Fruit fly (Drosophila melanogaster) whole organism, prepupa: ENCODE measurements around the gene CG32720.

ENCODE experiments used
- Blimp-1 ChIP-seq: fragments of 200-800 bp; sonication (Bioruptor generic); optimal IDR thresholded peaks from 3 replicates; lab custom pipeline; 2017; ENCODE audit warnings: missing biosample characterization, missing genetic modification characterization, mild to moderate bottlenecking, moderate library complexity, missing genetic modification reagents
- CG10631 ChIP-seq: fragments of 200-800 bp; sonication (Bioruptor generic); optimal IDR thresholded peaks from 2 replicates; lab custom pipeline; 2016; ENCODE audit warnings: missing biosample characterization, missing genetic modification characterization
- CG10669 ChIP-seq: fragments of 200-800 bp; sonication (Bioruptor generic); optimal IDR thresholded peaks from 3 replicates; lab custom pipeline; 2018; ENCODE audit warnings: missing biosample characterization, mild to moderate bottlenecking, missing genetic modification characterization, moderate library complexity
- CG11294 ChIP-seq: fragments of 200-800 bp; sonication (Bioruptor generic); IDR thresholded peaks from 2 replicates; pipeline ENCODE4 v1.3.6; 2022; ENCODE audit warnings: missing biosample characterization, missing genetic modification characterization
- CG11762 ChIP-seq: fragments of 200-800 bp; sonication (Bioruptor generic); optimal IDR thresholded peaks from 3 replicates; lab custom pipeline; 2016; ENCODE audit warnings: missing biosample characterization, missing genetic modification characterization; ENCODE audit not compliant: insufficient read depth
- CG15336 ChIP-seq: fragments of 200-800 bp; sonication (Bioruptor generic); IDR thresholded peaks from 2 replicates; pipeline ENCODE4 v1.3.6; 2022; ENCODE audit warnings: missing biosample characterization, missing genetic modification characterization
- CG1621 ChIP-seq: fragments of 200-800 bp; sonication (Bioruptor generic); optimal IDR thresholded peaks from 3 replicates; lab custom pipeline; 2018; ENCODE audit warnings: missing biosample characterization, mild to moderate bottlenecking, missing genetic modification characterization
- CG16779 ChIP-seq: fragments of 200-800 bp; sonication (Bioruptor generic); optimal IDR thresholded peaks from 3 replicates; lab custom pipeline; 2017; ENCODE audit warnings: missing biosample characterization, mild to moderate bottlenecking, missing genetic modification characterization
- CG3032 ChIP-seq: fragments of 200-800 bp; optimal IDR thresholded peaks from 2 replicates; lab custom pipeline; 2019; ENCODE audit warnings: missing biosample characterization, mild to moderate bottlenecking, missing genetic modification characterization, moderate library complexity
- CG31627 ChIP-seq: fragments of 200-800 bp; sonication (Bioruptor generic); optimal IDR thresholded peaks from 3 replicates; lab custom pipeline; 2016; ENCODE audit warnings: missing biosample characterization, missing genetic modification characterization
- CG32006 ChIP-seq: fragments of 200-800 bp; sonication (Bioruptor generic); optimal IDR thresholded peaks from 3 replicates; lab custom pipeline; 2017; ENCODE audit warnings: missing biosample characterization, mild to moderate bottlenecking, missing genetic modification characterization
- CG34406 ChIP-seq: fragments of 200-800 bp; sonication (Bioruptor generic); optimal IDR thresholded peaks from 3 replicates; lab custom pipeline; 2016; ENCODE audit warnings: missing biosample characterization, missing genetic modification characterization
- CG3919 ChIP-seq: fragments of 200-800 bp; sonication (Bioruptor generic); optimal IDR thresholded peaks from 3 replicates; lab custom pipeline; 2016; ENCODE audit warnings: missing biosample characterization, missing genetic modification characterization
- CG4318 ChIP-seq: fragments of 200-800 bp; sonication (Bioruptor generic); optimal IDR thresholded peaks from 3 replicates; lab custom pipeline; 2017; ENCODE audit warnings: missing biosample characterization, mild to moderate bottlenecking, missing genetic modification characterization
- CG6163 ChIP-seq: fragments of 200-800 bp; sonication (Bioruptor generic); IDR thresholded peaks from 3 replicates; pipeline ENCODE4 v1.3.6; 2022; ENCODE audit warnings: missing biosample characterization, missing genetic modification characterization
- CG8119 ChIP-seq: fragments of 200-800 bp; sonication (Bioruptor generic); IDR thresholded peaks from 3 replicates; pipeline ENCODE4 v1.3.6; 2022; ENCODE audit warnings: missing biosample characterization, missing genetic modification characterization
- CG8319 ChIP-seq: fragments of 200-800 bp; sonication (Bioruptor generic); optimal IDR thresholded peaks from 3 replicates; lab custom pipeline; 2016; ENCODE audit warnings: missing biosample characterization, missing genetic modification characterization
- CG8632 ChIP-seq: fragments of 200-800 bp; sonication (Bioruptor generic); optimal IDR thresholded peaks from 3 replicates; lab custom pipeline; 2016; ENCODE audit warnings: missing biosample characterization, missing genetic modification characterization
- CG9139 ChIP-seq: fragments of 200-800 bp; sonication (Bioruptor generic); optimal IDR thresholded peaks from 3 replicates; lab custom pipeline; 2017; ENCODE audit warnings: missing biosample characterization, mild to moderate bottlenecking, missing genetic modification characterization
- Eip75B ChIP-seq: fragments of 200-800 bp; sonication (Bioruptor generic); optimal IDR thresholded peaks from 3 replicates; lab custom pipeline; 2016; ENCODE audit warnings: missing biosample characterization, missing genetic modification characterization
- Eip78C ChIP-seq: fragments of 200-800 bp; sonication (Bioruptor generic); peaks from one replicate; lab custom pipeline; 2016; ENCODE audit warnings: missing biosample characterization, missing genetic modification characterization
- Ets21C ChIP-seq: fragments of 200-800 bp; sonication (Bioruptor generic); optimal IDR thresholded peaks from 3 replicates; lab custom pipeline; 2016; ENCODE audit warnings: missing biosample characterization, missing genetic modification characterization
- Ets96B ChIP-seq: fragments of 200-800 bp; optimal IDR thresholded peaks from 2 replicates; lab custom pipeline; 2019; ENCODE audit warnings: missing biosample characterization, mild to moderate bottlenecking, missing genetic modification characterization, moderate library complexity
- Gug ChIP-seq: fragments of 200-800 bp; sonication (Bioruptor generic); IDR thresholded peaks from 2 replicates; pipeline ENCODE4 v1.3.6; 2022; ENCODE audit warnings: missing biosample characterization, missing genetic modification characterization
- Hr38 ChIP-seq: sonication (Bioruptor generic); optimal IDR thresholded peaks from 2 replicates; lab custom pipeline; 2016; ENCODE audit warnings: missing biosample characterization, missing genetic modification characterization
- Hr4 ChIP-seq: fragments of 200-800 bp; sonication (Bioruptor generic); optimal IDR thresholded peaks from 3 replicates; lab custom pipeline; 2016; ENCODE audit warnings: missing biosample characterization, missing genetic modification characterization
- Met ChIP-seq: fragments of 200-800 bp; sonication (Bioruptor generic); optimal IDR thresholded peaks from 3 replicates; lab custom pipeline; 2016; ENCODE audit warnings: missing biosample characterization, missing genetic modification characterization
- OdsH ChIP-seq: fragments of 200-800 bp; sonication (Bioruptor generic); optimal IDR thresholded peaks from 3 replicates; lab custom pipeline; 2016; ENCODE audit warnings: missing biosample characterization, missing genetic modification characterization
- Smox ChIP-seq: fragments of 200-800 bp; sonication (Bioruptor generic); optimal IDR thresholded peaks from 3 replicates; lab custom pipeline; 2016; ENCODE audit warnings: missing biosample characterization, missing genetic modification characterization
- Sox102F ChIP-seq: fragments of 200-800 bp; sonication (Bioruptor generic); optimal IDR thresholded peaks from 2 replicates; lab custom pipeline; 2016; ENCODE audit warnings: missing biosample characterization, mild to moderate bottlenecking, missing genetic modification characterization
- Sox14 ChIP-seq: fragments of 200-800 bp; sonication (Bioruptor generic); optimal IDR thresholded peaks from 3 replicates; lab custom pipeline; 2016; ENCODE audit warnings: missing biosample characterization, missing genetic modification characterization
- achi ChIP-seq: fragments of 200-800 bp; sonication (Bioruptor generic); optimal IDR thresholded peaks from 3 replicates; lab custom pipeline; 2016; ENCODE audit warnings: missing biosample characterization, missing genetic modification characterization
- acj6 ChIP-seq: fragments of 200-800 bp; sonication (Bioruptor generic); optimal IDR thresholded peaks from 3 replicates; lab custom pipeline; 2016; ENCODE audit warnings: missing biosample characterization, missing genetic modification characterization
- dac ChIP-seq: fragments of 200-800 bp; sonication (Bioruptor generic); optimal IDR thresholded peaks from 2 replicates; lab custom pipeline; 2017; ENCODE audit warnings: missing biosample characterization, mild to moderate bottlenecking, missing genetic modification characterization
- dsx ChIP-seq: fragments of 200-800 bp; optimal IDR thresholded peaks from 3 replicates; lab custom pipeline; 2019; ENCODE audit warnings: missing biosample characterization, mild to moderate bottlenecking, missing genetic modification characterization, moderate library complexity; ENCODE audit not compliant: poor library complexity, severe bottlenecking
- eg ChIP-seq: fragments of 200-800 bp; sonication (Bioruptor generic); IDR thresholded peaks from 3 replicates; pipeline ENCODE4 v1.3.6; 2022; ENCODE audit warnings: missing biosample characterization, missing genetic modification characterization
- esn ChIP-seq: fragments of 200-800 bp; sonication (Bioruptor generic); optimal IDR thresholded peaks from 2 replicates; lab custom pipeline; 2016; ENCODE audit warnings: missing biosample characterization, mild to moderate bottlenecking, missing genetic modification characterization, moderate library complexity
- fd59A ChIP-seq: fragments of 200-800 bp; sonication (Bioruptor generic); optimal IDR thresholded peaks from 2 replicates; lab custom pipeline; 2017; ENCODE audit warnings: missing biosample characterization, mild to moderate bottlenecking, missing genetic modification characterization, missing genetic modification reagents
- lz ChIP-seq: fragments of 200-800 bp; sonication (Bioruptor generic); optimal IDR thresholded peaks from 3 replicates; lab custom pipeline; 2016; ENCODE audit warnings: missing biosample characterization, missing genetic modification characterization
- net ChIP-seq: fragments of 200-800 bp; sonication (Bioruptor generic); optimal IDR thresholded peaks from 3 replicates; lab custom pipeline; 2016; ENCODE audit warnings: missing biosample characterization, missing genetic modification characterization
- pdm3 ChIP-seq: fragments of 200-800 bp; sonication (Bioruptor generic); optimal IDR thresholded peaks from 3 replicates; lab custom pipeline; 2016; ENCODE audit warnings: missing biosample characterization, missing genetic modification characterization
- salr ChIP-seq, 2 experiments: fragments of 200-800 bp; sonication (Bioruptor generic); optimal IDR thresholded peaks; 3 replicates each; lab custom pipeline; 2016 to 2018; ENCODE audit warnings: missing biosample characterization in 2 of 2, missing genetic modification characterization in 2 of 2, mild to moderate bottlenecking in 1 of 2
- spab ChIP-seq: fragments of 200-800 bp; sonication (Bioruptor generic); optimal IDR thresholded peaks from 2 replicates; lab custom pipeline; 2017; ENCODE audit warnings: missing biosample characterization, mild to moderate bottlenecking, missing genetic modification characterization, missing genetic modification reagents
- ss ChIP-seq, 2 experiments: fragments of 200-800 bp; sonication (Bioruptor generic); optimal IDR thresholded peaks; 2 replicates in 1 of 2; 3 replicates in 1 of 2; lab custom pipeline; 2017 to 2018; ENCODE audit warnings: mild to moderate bottlenecking in 2 of 2, missing biosample characterization in 2 of 2, missing genetic modification characterization in 2 of 2, moderate library complexity in 1 of 2
- svp ChIP-seq: fragments of 200-800 bp; sonication (Bioruptor generic); peaks from one replicate; lab custom pipeline; 2016; ENCODE audit warnings: missing biosample characterization, missing genetic modification characterization
- vri ChIP-seq: fragments of 200-800 bp; sonication (Bioruptor generic); optimal IDR thresholded peaks from 3 replicates; lab custom pipeline; 2016; ENCODE audit warnings: missing biosample characterization, mild to moderate bottlenecking, missing genetic modification characterization

CG32720 gene

dm6 chrX:7540749-7541454 lies 4.1 kb upstream of the CG32720 start (continued):
- TF ChIP-seq Hr38 (GFP tag; lab: Kevin White, UChicago) (no peak), Sox14 (no peak), salr (GFP tag; optimal IDR thresholded peaks at IDR 0.05; lab: Kevin White, UChicago) (peak in 1 of 2 experiments; percentile 21), svp (GFP tag; lab: Kevin White, UChicago) (no peak), CG32006 (GFP tag; lab: Kevin White, UChicago) (peak; percentile 43), CG1621 (tag; lab: Kevin White, UChicago) (no peak), CG31627 (no peak), Met (GFP tag; lab: Kevin White, UChicago) (no peak), eg (GFP tag; lab: Robert Waterston, UW) (0 out of 3 replicates have a peak, but pooled peaks have one; percentile 37), dac (GFP tag; lab: Kevin White, UChicago) (no peak), CG11294 (GFP tag; lab: Robert Waterston, UW) (no peak), CG8119 (GFP tag; lab: Robert Waterston, UW) (peak; percentile 61), lz (GFP tag; lab: Kevin White, UChicago) (no peak), CG11762 (peak; percentile 13), CG16779 (tag; lab: Kevin White, UChicago) (peak; percentile 47), vri (no peak), achi (GFP tag; lab: Kevin White, UChicago) (peak; percentile 38), Smox (no peak)

- peak; percentile 25 for TF ChIP-seq CG3032 (tag; lab: Kevin White, UChicago)
- TF ChIP-seq CG8632 (GFP tag; lab: Kevin White, UChicago): no peak
- TF ChIP-seq Sox14: no peak
- no peak for TF ChIP-seq Gug (GFP tag; lab: Robert Waterston, UW)
- TF ChIP-seq Eip75B: peak; percentile 56
- TF ChIP-seq CG32006 (GFP tag; lab: Kevin White, UChicago): peak; percentile 24
- TF ChIP-seq CG4318 (GFP tag; lab: Kevin White, UChicago): peak; percentile 8
- TF ChIP-seq CG8319: no peak
- peak; percentile 36 for TF ChIP-seq Hr4 (GFP tag; lab: Kevin White, UChicago)
- no peak for TF ChIP-seq vri
- peak; percentile 43; the same call in 1 of the 3 replicates for TF ChIP-seq eg (GFP tag; lab: Robert Waterston, UW)
- TF ChIP-seq CG6163: peak; percentile 80
- TF ChIP-seq CG10631 (GFP tag; lab: Kevin White, UChicago): peak; percentile 20
- no peak for TF ChIP-seq CG34406
- TF ChIP-seq CG16779 (tag; lab: Kevin White, UChicago): no peak
- peak; percentile 75 for TF ChIP-seq CG15336 (GFP tag; lab: Robert Waterston, UW)
- peak; percentile 10 for TF ChIP-seq acj6
- peak; percentile 4 for TF ChIP-seq OdsH (GFP tag; lab: Kevin White, UChicago)
- TF ChIP-seq lz (GFP tag; lab: Kevin White, UChicago): no peak
- TF ChIP-seq esn (GFP tag; lab: Kevin White, UChicago): no peak
- TF ChIP-seq net (GFP tag; lab: Kevin White, UChicago): peak; percentile 23
- TF ChIP-seq spab: no peak
- TF ChIP-seq Ets21C (GFP tag; lab: Kevin White, UChicago): no peak
- TF ChIP-seq achi (GFP tag; lab: Kevin White, UChicago): peak; percentile 33
- no peak for TF ChIP-seq CG1621 (tag; lab: Kevin White, UChicago)
- no peak for TF ChIP-seq dsx (GFP tag; lab: Kevin White, UChicago)
- TF ChIP-seq CG9139 (GFP tag; lab: Kevin White, UChicago): no peak
- TF ChIP-seq CG11762: peak; percentile 5
- TF ChIP-seq svp (GFP tag; lab: Kevin White, UChicago): peak; percentile 4
- no peak for TF ChIP-seq pdm3 (GFP tag; lab: Kevin White, UChicago)
- no peak for TF ChIP-seq Sox102F (GFP tag; lab: Kevin White, UChicago)
- peak; percentile 28 for TF ChIP-seq CG10669
- no peak for TF ChIP-seq CG31627
- TF ChIP-seq CG8119 (GFP tag; lab: Robert Waterston, UW): peak; percentile 76
- TF ChIP-seq Ets96B (tag; lab: Kevin White, UChicago): peak; percentile 34
- TF ChIP-seq Eip78C (GFP tag; lab: Kevin White, UChicago): peak; percentile 65
- no peak for TF ChIP-seq Blimp-1
- TF ChIP-seq fd59A (GFP tag; lab: Kevin White, UChicago): no peak
- peak; percentile 53 for TF ChIP-seq CG3919 (GFP tag; lab: Kevin White, UChicago)
- peak in 1 of 2 experiments; percentile 9 for TF ChIP-seq ss (GFP tag; optimal IDR thresholded peaks at IDR 0.05; lab: Kevin White, UChicago)
Observed at dm6 chrX:7539126-7539525, 2.4 kb upstream of the CG32720 start.
